Fruit fly (Drosophila melanogaster) whole organism, embryonic: ENCODE measurements around the gene CG1299.
A peak's percentile ranks its signal among the peaks of the same experiment; 100 is the strongest.

Source experiments
- B-H2 ChIP-seq: fragments of 200-800 bp; sonication (Bioruptor generic); optimal IDR thresholded peaks from 2 replicates; lab custom pipeline; 2018; ENCODE audit warnings: missing biosample characterization, mild to moderate bottlenecking, missing genetic modification characterization
- CG10147 ChIP-seq: fragments of 200-800 bp; sonication (Bioruptor generic); optimal IDR thresholded peaks from 2 replicates; lab custom pipeline; 2019; ENCODE audit warnings: missing biosample characterization, mild to moderate bottlenecking, missing genetic modification characterization, moderate library complexity
- CG12744 ChIP-seq: fragments of 200-800 bp; sonication (Bioruptor generic); optimal IDR thresholded peaks from 2 replicates; lab custom pipeline; 2016; ENCODE audit warnings: missing biosample characterization, missing genetic modification characterization
- CG13424 ChIP-seq: fragments of 200-800 bp; sonication (Bioruptor generic); optimal IDR thresholded peaks from 2 replicates; lab custom pipeline; 2019; ENCODE audit warnings: missing biosample characterization, mild to moderate bottlenecking, missing genetic modification characterization, moderate library complexity
- CG14441 ChIP-seq: fragments of 200-800 bp; sonication (Bioruptor generic); IDR thresholded peaks from 2 replicates; pipeline ENCODE4 v1.3.6; 2022; ENCODE audit warnings: missing biosample characterization, missing genetic modification characterization
- CG15479 ChIP-seq: fragments of 200-800 bp; sonication (Bioruptor generic); optimal IDR thresholded peaks from 3 replicates; lab custom pipeline; 2019; ENCODE audit warnings: missing biosample characterization, mild to moderate bottlenecking, missing genetic modification characterization, moderate library complexity
- CG15696 ChIP-seq: fragments of 200-800 bp; sonication (Bioruptor generic); optimal IDR thresholded peaks from 2 replicates; lab custom pipeline; 2019; ENCODE audit warnings: missing biosample characterization, mild to moderate bottlenecking, missing genetic modification characterization, moderate library complexity
- CG17912 ChIP-seq: fragments of 200-800 bp; sonication (Bioruptor generic); optimal IDR thresholded peaks from 2 replicates; lab custom pipeline; 2018; ENCODE audit warnings: missing biosample characterization, mild to moderate bottlenecking, missing genetic modification characterization
- CG2712 ChIP-seq: fragments of 200-800 bp; optimal IDR thresholded peaks from 3 replicates; lab custom pipeline; 2019; ENCODE audit warnings: missing biosample characterization, mild to moderate bottlenecking, missing genetic modification characterization, moderate library complexity
- CG31224 ChIP-seq: fragments of 200-800 bp; sonication (Bioruptor generic); IDR thresholded peaks from 2 replicates; pipeline ENCODE4 v1.3.6; 2022; ENCODE audit warnings: missing biosample characterization, missing genetic modification characterization
- CG31365 ChIP-seq: fragments of 200-800 bp; sonication (Bioruptor generic); optimal IDR thresholded peaks from 2 replicates; lab custom pipeline; 2018; ENCODE audit warnings: missing biosample characterization, mild to moderate bottlenecking, missing genetic modification characterization
- CG4617 ChIP-seq: fragments of 200-800 bp; sonication (Bioruptor generic); optimal IDR thresholded peaks from 3 replicates; lab custom pipeline; 2016; ENCODE audit warnings: missing biosample characterization, missing genetic modification characterization, borderline replicate concordance
- CG6254 ChIP-seq: fragments of 200-800 bp; sonication (Bioruptor generic); optimal IDR thresholded peaks from 3 replicates; lab custom pipeline; 2017; ENCODE audit warnings: mild to moderate bottlenecking, missing biosample characterization, missing genetic modification reagents, missing genetic modification characterization
- CG6689 ChIP-seq: fragments of 200-800 bp; sonication (Bioruptor generic); IDR thresholded peaks from 2 replicates; pipeline ENCODE4 v1.3.6; 2022; ENCODE audit warnings: missing biosample characterization, missing genetic modification characterization
- CG7357 ChIP-seq: fragments of 200-800 bp; sonication (Bioruptor generic); IDR thresholded peaks from 3 replicates; pipeline ENCODE4 v1.3.6; 2022; ENCODE audit warnings: missing biosample characterization, missing genetic modification characterization
- CG8089 ChIP-seq: fragments of 200-800 bp; sonication (Bioruptor generic); optimal IDR thresholded peaks from 3 replicates; lab custom pipeline; 2016; ENCODE audit warnings: missing biosample characterization, missing genetic modification characterization
- CG8281 ChIP-seq: fragments of 200-800 bp; sonication (Bioruptor generic); optimal IDR thresholded peaks from 2 replicates; lab custom pipeline; 2018; ENCODE audit warnings: missing biosample characterization, mild to moderate bottlenecking, missing genetic modification characterization, moderate library complexity
- CG8388 ChIP-seq: fragments of 200-800 bp; sonication (Bioruptor generic); optimal IDR thresholded peaks from 2 replicates; lab custom pipeline; 2019; ENCODE audit warnings: missing biosample characterization, mild to moderate bottlenecking, missing genetic modification characterization, moderate library complexity
- CG8924 ChIP-seq: fragments of 200-800 bp; optimal IDR thresholded peaks from 3 replicates; lab custom pipeline; 2019; ENCODE audit warnings: missing biosample characterization, mild to moderate bottlenecking, missing genetic modification characterization, moderate library complexity
- CG8944 ChIP-seq: fragments of 200-800 bp; sonication (Bioruptor generic); optimal IDR thresholded peaks from 3 replicates; lab custom pipeline; 2016; ENCODE audit warnings: missing biosample characterization, missing genetic modification characterization
- CG9817 ChIP-seq: fragments of 200-800 bp; sonication (Bioruptor generic); optimal IDR thresholded peaks from 2 replicates; lab custom pipeline; 2018; ENCODE audit warnings: missing biosample characterization, mild to moderate bottlenecking, missing genetic modification characterization, moderate library complexity
- CHES-1-like ChIP-seq: fragments of 200-800 bp; sonication (Bioruptor generic); optimal IDR thresholded peaks from 2 replicates; lab custom pipeline; 2016; ENCODE audit warnings: missing biosample characterization, missing genetic modification characterization
- Dbx ChIP-seq: fragments of 200-800 bp; sonication (Bioruptor generic); IDR thresholded peaks from 3 replicates; pipeline ENCODE4 v1.3.6; 2022; ENCODE audit warnings: missing biosample characterization, missing genetic modification characterization
- Doc3 ChIP-seq: fragments of 200-800 bp; sonication (Bioruptor generic); IDR thresholded peaks from 3 replicates; pipeline ENCODE4 v1.3.6; 2022; ENCODE audit warnings: missing biosample characterization, missing genetic modification characterization; ENCODE audit not compliant: partially characterized antibody
- Dref ChIP-seq: fragments of 200-800 bp; sonication (Bioruptor generic); IDR thresholded peaks from 2 replicates; pipeline ENCODE4 v1.3.6; 2022; ENCODE audit warnings: missing biosample characterization, missing genetic modification characterization
- Gug ChIP-seq: fragments of 200-800 bp; sonication (Bioruptor generic); IDR thresholded peaks from 4 replicates; pipeline ENCODE4 v1.3.6; 2022; ENCODE audit warnings: missing biosample characterization, missing genetic modification characterization
- Hey ChIP-seq: fragments of 200-800 bp; sonication (Bioruptor generic); optimal IDR thresholded peaks from 3 replicates; lab custom pipeline; 2018; ENCODE audit warnings: missing biosample characterization, mild to moderate bottlenecking, missing genetic modification characterization
- HmgZ ChIP-seq: fragments of 200-800 bp; sonication (Bioruptor generic); optimal IDR thresholded peaks from 2 replicates; lab custom pipeline; 2018; ENCODE audit warnings: missing biosample characterization, mild to moderate bottlenecking, missing genetic modification characterization
- Max ChIP-seq: fragments of 200-800 bp; sonication (Bioruptor generic); optimal IDR thresholded peaks from 2 replicates; lab custom pipeline; 2016; ENCODE audit warnings: missing biosample characterization, mild to moderate bottlenecking, missing genetic modification characterization
- Rx ChIP-seq: fragments of 200-800 bp; sonication (Bioruptor generic); IDR thresholded peaks from 2 replicates; pipeline ENCODE4 v1.3.6; 2022; ENCODE audit warnings: missing biosample characterization, missing genetic modification characterization
- Scr ChIP-seq: fragments of 200-800 bp; sonication (Bioruptor generic); IDR thresholded peaks from 2 replicates; pipeline ENCODE4 v1.3.6; 2022; ENCODE audit warnings: missing biosample characterization, missing genetic modification characterization; ENCODE audit not compliant: partially characterized antibody
- Side ChIP-seq: fragments of 200-800 bp; sonication (Bioruptor generic); optimal IDR thresholded peaks from 2 replicates; lab custom pipeline; 2016; ENCODE audit warnings: missing biosample characterization, missing genetic modification characterization
- Sry-δ ChIP-seq: fragments of 200-800 bp; sonication (Bioruptor generic); optimal IDR thresholded peaks from 2 replicates; lab custom pipeline; 2016; ENCODE audit warnings: missing biosample characterization, missing genetic modification characterization
- Xbp1 ChIP-seq: fragments of 200-800 bp; sonication (Bioruptor generic); optimal IDR thresholded peaks from 3 replicates; lab custom pipeline; 2016; ENCODE audit warnings: missing biosample characterization, mild to moderate bottlenecking, missing genetic modification characterization
- chif ChIP-seq, 2 experiments: fragments of 200-800 bp; sonication (Bioruptor generic); optimal IDR thresholded peaks; 3 replicates each; lab custom pipeline; 2016; ENCODE audit warnings: missing biosample characterization in 2 of 2, missing genetic modification characterization in 2 of 2
- chn ChIP-seq: fragments of 200-800 bp; sonication (Bioruptor generic); optimal IDR thresholded peaks from 2 replicates; lab custom pipeline; 2016; ENCODE audit warnings: missing biosample characterization, missing genetic modification characterization
- crol ChIP-seq: fragments of 200-800 bp; sonication (Bioruptor generic); IDR thresholded peaks from 2 replicates; pipeline ENCODE4 v1.3.6; 2022; ENCODE audit warnings: missing biosample characterization, missing genetic modification characterization
- crp ChIP-seq, 2 experiments: fragments of 200-800 bp; sonication (Bioruptor generic); optimal IDR thresholded peaks; 2 replicates in 1 of 2; 3 replicates in 1 of 2; lab custom pipeline; 2017; ENCODE audit warnings: missing biosample characterization in 2 of 2, missing genetic modification characterization in 2 of 2, mild to moderate bottlenecking in 1 of 2, moderate library complexity in 1 of 2
- dmrt11E ChIP-seq: fragments of 200-800 bp; sonication (Bioruptor generic); optimal IDR thresholded peaks from 3 replicates; lab custom pipeline; 2018; ENCODE audit warnings: missing biosample characterization, mild to moderate bottlenecking, missing genetic modification characterization, moderate library complexity
- gsb-n ChIP-seq: fragments of 200-800 bp; sonication (Bioruptor generic); optimal IDR thresholded peaks from 3 replicates; lab custom pipeline; 2018; ENCODE audit warnings: missing biosample characterization, mild to moderate bottlenecking, missing genetic modification characterization
- ham ChIP-seq: fragments of 200-800 bp; sonication (Bioruptor generic); IDR thresholded peaks from 2 replicates; pipeline ENCODE4 v1.3.6; 2022; ENCODE audit warnings: missing biosample characterization, missing genetic modification characterization
- knrl ChIP-seq: fragments of 200-800 bp; sonication (Bioruptor generic); IDR thresholded peaks from 3 replicates; pipeline ENCODE4 v1.3.6; 2022; ENCODE audit warnings: missing biosample characterization, missing genetic modification characterization; ENCODE audit not compliant: partially characterized antibody
- nerfin-1 ChIP-seq: fragments of 200-800 bp; sonication (Bioruptor generic); optimal IDR thresholded peaks from 3 replicates; lab custom pipeline; 2019; ENCODE audit warnings: missing biosample characterization, mild to moderate bottlenecking, missing genetic modification characterization, moderate library complexity
- nom ChIP-seq: fragments of 200-800 bp; sonication (Bioruptor generic); optimal IDR thresholded peaks from 2 replicates; lab custom pipeline; 2017; ENCODE audit warnings: missing biosample characterization, missing genetic modification characterization, mild to moderate bottlenecking, moderate library complexity, missing genetic modification reagents
- onecut ChIP-seq: fragments of 200-800 bp; sonication (Bioruptor generic); IDR thresholded peaks from 2 replicates; pipeline ENCODE4 v1.3.6; 2022; ENCODE audit warnings: missing biosample characterization, missing genetic modification characterization
- org-1 ChIP-seq: fragments of 200-800 bp; sonication (Bioruptor generic); optimal IDR thresholded peaks from 2 replicates; lab custom pipeline; 2017; ENCODE audit warnings: missing biosample characterization, missing genetic modification characterization
- phol ChIP-seq: fragments of 200-800 bp; sonication (Bioruptor generic); optimal IDR thresholded peaks from 3 replicates; lab custom pipeline; 2018; ENCODE audit warnings: missing biosample characterization, mild to moderate bottlenecking, missing genetic modification characterization, moderate library complexity
- psq ChIP-seq: fragments of 200-800 bp; sonication (Bioruptor generic); optimal IDR thresholded peaks from 2 replicates; lab custom pipeline; 2017; ENCODE audit warnings: missing biosample characterization, missing genetic modification characterization
- so ChIP-seq: fragments of 200-800 bp; sonication (Bioruptor generic); IDR thresholded peaks from 3 replicates; pipeline ENCODE4 v1.3.6; 2022; ENCODE audit warnings: missing biosample characterization, missing genetic modification characterization

Gene CG1299

dm6 chr3L:4108844-4109494, 39.5 kb upstream of the CG1299 start (continued):
- TF ChIP-seq CG8924 (tag; lab: Kevin White, UChicago) (peak; percentile 84), CG7357 (peak; percentile 46; the same call in 2 of the 3 replicates), ham (GFP tag; lab: Robert Waterston, UW) (no peak), Xbp1 (GFP tag; lab: Kevin White, UChicago) (peak; percentile 72), HmgZ (tag; lab: Kevin White, UChicago) (peak; percentile 58), CG9817 (tag; lab: Kevin White, UChicago) (peak; percentile 46), Gug (peak; percentile 47; the same call in 2 of the 4 replicates), phol (tag; lab: Kevin White, UChicago) (peak; percentile 81), CG31224 (no peak), Dbx (GFP tag; lab: Robert Waterston, UW) (peak; percentile 62; the same call in 2 of the 3 replicates), B-H2 (GFP tag; lab: Kevin White, UChicago) (no peak), CG4617 (GFP tag; lab: Kevin White, UChicago) (peak; percentile 0), nerfin-1 (tag; lab: Kevin White, UChicago) (peak; percentile 61), CG6254 (peak; percentile 64), Side (GFP tag; lab: Kevin White, UChicago) (peak; percentile 60), nom (GFP tag; lab: Kevin White, UChicago) (no peak), crp (GFP tag; optimal IDR thresholded peaks at IDR 0.05; lab: Kevin White, UChicago) (peak in 1 of 2 experiments; percentile 60), Doc3 (GFP tag; lab: Robert Waterston, UW) (no peak), Scr (no peak), CHES-1-like (GFP tag; lab: Kevin White, UChicago) (peak; percentile 38), gsb-n (peak; percentile 67), CG31365 (peak; percentile 32), Sry-δ (GFP tag; lab: Kevin White, UChicago) (no peak), CG6689 (peak; percentile 57; the same call in 1 of the 2 replicates), psq (GFP tag; lab: Kevin White, UChicago) (no peak), CG15479 (GFP tag; lab: Kevin White, UChicago) (no peak), Dref (GFP tag; lab: Robert Waterston, UW) (no peak), knrl (GFP tag; lab: Robert Waterston, UW) (no peak), Hey (tag; lab: Kevin White, UChicago) (no peak), CG15696 (tag; lab: Kevin White, UChicago) (peak; percentile 51), crol (GFP tag; lab: Robert Waterston, UW) (no peak), CG17912 (no peak), CG13424 (peak; percentile 84), CG14441 (GFP tag; lab: Robert Waterston, UW) (peak; percentile 58), chn (GFP tag; lab: Kevin White, UChicago) (peak; percentile 58), dmrt11E (peak; percentile 75), Max (GFP tag; lab: Kevin White, UChicago) (peak; percentile 69), onecut (GFP tag; lab: Robert Waterston, UW) (peak; percentile 39; the same call in 1 of the 2 replicates), so (GFP tag; lab: Robert Waterston, UW) (peak; percentile 56; the same call in 2 of the 3 replicates), CG8388 (GFP tag; lab: Kevin White, UChicago) (peak; percentile 73), chif (GFP tag; optimal IDR thresholded peaks at IDR 0.05; lab: Kevin White, UChicago) (peak; percentile 61 to 68), CG8089 (peak; percentile 34), org-1 (GFP tag; lab: Kevin White, UChicago) (peak; percentile 67), CG10147 (GFP tag; lab: Kevin White, UChicago) (peak; percentile 66), Rx (GFP tag; lab: Robert Waterston, UW) (no peak), CG8944 (GFP tag; lab: Kevin White, UChicago) (peak; percentile 52), CG2712 (tag; lab: Kevin White, UChicago) (peak; percentile 81), CG8281 (tag; lab: Kevin White, UChicago) (peak; percentile 45), CG12744 (GFP tag; lab: Kevin White, UChicago) (peak; percentile 31)
